Worm (Caenorhabditis elegans) whole organism, mixed stage, embryonic: ENCODE results near the gene ZK185.5.

Source experiments
- ceh-43 ChIP-seq: fragments of 200-800 bp; sonication (Bioruptor generic); optimal IDR thresholded peaks from 2 replicates; lab custom pipeline; 2018; ENCODE audit warnings: mild to moderate bottlenecking, missing genetic modification characterization, moderate library complexity, missing compliant biosample characterization
- ces-1 ChIP-seq: fragments of 150-350 bp; optimal IDR thresholded peaks from 2 replicates; lab custom pipeline; 2014; ENCODE audit warnings: missing biosample characterization, missing genetic modification reagents, missing genetic modification characterization
- hlh-1 ChIP-seq: fragments of 150-350 bp; optimal IDR thresholded peaks from 2 replicates; lab custom pipeline; 2014; ENCODE audit warnings: missing biosample characterization, missing genetic modification reagents, missing genetic modification characterization
- lin-13 ChIP-seq: fragments of 150-350 bp; optimal IDR thresholded peaks from 2 replicates; lab custom pipeline; 2014; ENCODE audit warnings: missing biosample characterization, missing genetic modification characterization
- lin-32 ChIP-seq: fragments of 200-800 bp; sonication (Bioruptor generic); optimal IDR thresholded peaks from 2 replicates; lab custom pipeline; 2018; ENCODE audit warnings: mild to moderate bottlenecking, missing genetic modification characterization, missing compliant biosample characterization
- mep-1 ChIP-seq: fragments of 150-350 bp; optimal IDR thresholded peaks from 2 replicates; lab custom pipeline; 2017; ENCODE audit warnings: missing biosample characterization, missing genetic modification reagents, missing genetic modification characterization, inconsistent platforms
- nhr-237 ChIP-seq: fragments of 150-350 bp; optimal IDR thresholded peaks from 2 replicates; lab custom pipeline; 2014; ENCODE audit warnings: missing biosample characterization, missing genetic modification characterization
- nhr-76 ChIP-seq: sonication (generic microtip); optimal IDR thresholded peaks from 2 replicates; lab custom pipeline; 2017; ENCODE audit warnings: missing biosample characterization, missing genetic modification characterization
- pha-4 ChIP-seq: fragments of 150-350 bp; optimal IDR thresholded peaks from 2 replicates; lab custom pipeline; 2018; ENCODE audit warnings: missing biosample characterization, missing genetic modification reagents, missing genetic modification characterization
- sem-2 ChIP-seq: fragments of 200-800 bp; sonication (Bioruptor generic); optimal IDR thresholded peaks from 2 replicates; lab custom pipeline; 2018; ENCODE audit warnings: mild to moderate bottlenecking, missing genetic modification characterization, missing compliant biosample characterization
- snpc-4 ChIP-seq: fragments of 150-350 bp; optimal IDR thresholded peaks from 2 replicates; lab custom pipeline; 2014; ENCODE audit warnings: missing biosample characterization, missing genetic modification characterization
- tbx-8 ChIP-seq: fragments of 200-800 bp; sonication (Bioruptor generic); optimal IDR thresholded peaks from 2 replicates; lab custom pipeline; 2018; ENCODE audit warnings: mild to moderate bottlenecking, missing genetic modification characterization, moderate library complexity, missing compliant biosample characterization
- unc-62 ChIP-seq: fragments of 150-350 bp; optimal IDR thresholded peaks from 2 replicates; lab custom pipeline; 2014; ENCODE audit warnings: missing biosample characterization, missing genetic modification reagents, missing genetic modification characterization
- zip-8 ChIP-seq: fragments of 150-350 bp; optimal IDR thresholded peaks from 2 replicates; lab custom pipeline; 2014; ENCODE audit warnings: missing biosample characterization, missing genetic modification characterization

ce11 chrIV:4565882-4566281, 20.2 kb upstream of the ZK185.5 start:
- no peak for TF ChIP-seq tbx-8
- TF ChIP-seq pha-4, result no peak
- no peak for TF ChIP-seq lin-13
- TF ChIP-seq ceh-43 (GFP tag; lab: Kevin White, UChicago), result no peak
- no peak for TF ChIP-seq sem-2 (GFP tag; lab: Kevin White, UChicago)
- no peak for TF ChIP-seq zip-8 (tag; lab: Kevin White, UChicago)
- TF ChIP-seq unc-62 (GFP tag; lab: Kevin White, UChicago), result no peak
- no peak for TF ChIP-seq lin-32
- no peak for TF ChIP-seq mep-1 (tag; lab: Kevin White, UChicago)
- TF ChIP-seq hlh-1, result no peak
- TF ChIP-seq nhr-76 (tag; lab: Kevin White, UChicago), result no peak
- no peak for TF ChIP-seq snpc-4 (tag; lab: Kevin White, UChicago)
- no peak for TF ChIP-seq ces-1 (GFP tag; lab: Kevin White, UChicago)
- TF ChIP-seq nhr-237, result no peak
